Fruit fly (Drosophila melanogaster): ENCODE data around the gene Prosbeta3.

The Prosbeta3 gene

dm6 chr3R:8978768-8979167 is 27.3 kb downstream of the Prosbeta3 start (continued):
- 0 out of 2 replicates have a peak, but pooled peaks have one; percentile 39 for TF ChIP-seq CG31441 (GFP tag; IDR thresholded peaks at IDR 0.05)
- TF ChIP-seq org-1 (GFP tag; optimal IDR thresholded peaks at IDR 0.05): no peak
- TF ChIP-seq ham (GFP tag; IDR thresholded peaks at IDR 0.05): no peak
- no peak for TF ChIP-seq gro (GFP tag; optimal IDR thresholded peaks at IDR 0.05)
- no peak for TF ChIP-seq HmgD (GFP tag; optimal IDR thresholded peaks at IDR 0.05)
- TF ChIP-seq al (GFP tag; IDR thresholded peaks at IDR 0.05): no peak
- TF ChIP-seq Hmr (GFP tag; optimal IDR thresholded peaks at IDR 0.05): no peak
- peak; percentile 16 for TF ChIP-seq CG17385 (GFP tag; optimal IDR thresholded peaks at IDR 0.05)
- TF ChIP-seq CG33557 (GFP tag; optimal IDR thresholded peaks at IDR 0.05): no peak
- no peak for TF ChIP-seq odd (GFP tag; optimal IDR thresholded peaks at IDR 0.05)
- TF ChIP-seq Hr51 (GFP tag; optimal IDR thresholded peaks at IDR 0.05): peak in 1 of 2 experiments; percentile 44
- TF ChIP-seq CG16813 (GFP tag; IDR thresholded peaks at IDR 0.05; ENCODE audit: partially characterized antibody): no peak
- peak; percentile 14 for TF ChIP-seq CG9437 (GFP tag; optimal IDR thresholded peaks at IDR 0.05)
- TF ChIP-seq lov (optimal IDR thresholded peaks at IDR 0.05): no peak
- TF ChIP-seq lov (GFP tag; IDR thresholded peaks at IDR 0.05): no peak
- no peak for TF ChIP-seq psq (GFP tag; optimal IDR thresholded peaks at IDR 0.05)
- no peak for TF ChIP-seq CG30020 (tag; optimal IDR thresholded peaks at IDR 0.05)
- TF ChIP-seq cato (GFP tag; optimal IDR thresholded peaks at IDR 0.05; ENCODE audit: borderline replicate concordance): no peak
- peak; percentile 57 for TF ChIP-seq phol (tag; optimal IDR thresholded peaks at IDR 0.05)
- no peak for TF ChIP-seq en (GFP tag; optimal IDR thresholded peaks at IDR 0.05)
- no peak for TF ChIP-seq Fer3 (tag; optimal IDR thresholded peaks at IDR 0.05)
- peak; percentile 22 for TF ChIP-seq CG4424 (GFP tag; optimal IDR thresholded peaks at IDR 0.05)
- TF ChIP-seq CG14441 (GFP tag; IDR thresholded peaks at IDR 0.05): 0 out of 2 replicates have a peak, but pooled peaks have one; percentile 40
- TF ChIP-seq CG1602 (GFP tag; optimal IDR thresholded peaks at IDR 0.05): peak; percentile 14
- TF ChIP-seq tna (GFP tag; IDR thresholded peaks at IDR 0.05; ENCODE audit: partially characterized antibody): no peak
- TF ChIP-seq mirr (GFP tag; optimal IDR thresholded peaks at IDR 0.05): no peak
- peak; percentile 16; the same call in 1 of the 2 replicates for TF ChIP-seq CG32772 (GFP tag; IDR thresholded peaks at IDR 0.05)
- TF ChIP-seq CG7963 (GFP tag; IDR thresholded peaks at IDR 0.05; ENCODE audit: partially characterized antibody): no peak
- TF ChIP-seq Dad (GFP tag; optimal IDR thresholded peaks at IDR 0.05): no peak
- TF ChIP-seq dm (GFP tag; optimal IDR thresholded peaks at IDR 0.05): no peak
- no peak for TF ChIP-seq CG9797 (GFP tag; optimal IDR thresholded peaks at IDR 0.05)
- no peak for TF ChIP-seq CG10462 (GFP tag; optimal IDR thresholded peaks at IDR 0.05)
- 0 out of 3 replicates have a peak, but pooled peaks have one; percentile 61 for TF ChIP-seq ken (GFP tag; IDR thresholded peaks at IDR 0.05)
- TF ChIP-seq CG9817 (tag; optimal IDR thresholded peaks at IDR 0.05): peak; percentile 11
- TF ChIP-seq cg (GFP tag; optimal IDR thresholded peaks at IDR 0.05): no peak
- no peak for TF ChIP-seq Dip3 (GFP tag; optimal IDR thresholded peaks at IDR 0.05)
- no peak for TF ChIP-seq gfzf (GFP tag; optimal IDR thresholded peaks at IDR 0.05)
- TF ChIP-seq CG11085 (GFP tag; IDR thresholded peaks at IDR 0.05): no peak
- no peak for TF ChIP-seq CG15514 (GFP tag; optimal IDR thresholded peaks at IDR 0.05)
- TF ChIP-seq Dbx (GFP tag; IDR thresholded peaks at IDR 0.05): no peak
- no peak for TF ChIP-seq CG13624 (GFP tag; optimal IDR thresholded peaks at IDR 0.05)
- peak; percentile 67 for TF ChIP-seq CG10979 (tag; optimal IDR thresholded peaks at IDR 0.05)
- TF ChIP-seq wdn (GFP tag; IDR thresholded peaks at IDR 0.05): no peak
- no peak for TF ChIP-seq tap (tag; optimal IDR thresholded peaks at IDR 0.05)
- TF ChIP-seq CG4360 (GFP tag; IDR thresholded peaks at IDR 0.05): no peak
- no peak for TF ChIP-seq bowl (GFP tag; IDR thresholded peaks at IDR 0.05)
- no peak for TF ChIP-seq Lpt (GFP tag; optimal IDR thresholded peaks at IDR 0.05)
- TF ChIP-seq her (GFP tag; optimal IDR thresholded peaks at IDR 0.05): no peak
- no peak for TF ChIP-seq nom (GFP tag; optimal IDR thresholded peaks at IDR 0.05)
- no peak for TF ChIP-seq Hr39 (optimal IDR thresholded peaks at IDR 0.05)
- TF ChIP-seq CG11398 (GFP tag; optimal IDR thresholded peaks at IDR 0.05): no peak
- TF ChIP-seq MTF-1 (GFP tag; optimal IDR thresholded peaks at IDR 0.05; ENCODE audit: borderline replicate concordance): no peak

Data from whole organism, embryonic.